Worm (Caenorhabditis elegans): Measurements from ENCODE around the gene ZC190.7.
A peak's percentile ranks its signal among the peaks of the same experiment; 100 is the strongest.

The ZC190.7 gene

DNA sequence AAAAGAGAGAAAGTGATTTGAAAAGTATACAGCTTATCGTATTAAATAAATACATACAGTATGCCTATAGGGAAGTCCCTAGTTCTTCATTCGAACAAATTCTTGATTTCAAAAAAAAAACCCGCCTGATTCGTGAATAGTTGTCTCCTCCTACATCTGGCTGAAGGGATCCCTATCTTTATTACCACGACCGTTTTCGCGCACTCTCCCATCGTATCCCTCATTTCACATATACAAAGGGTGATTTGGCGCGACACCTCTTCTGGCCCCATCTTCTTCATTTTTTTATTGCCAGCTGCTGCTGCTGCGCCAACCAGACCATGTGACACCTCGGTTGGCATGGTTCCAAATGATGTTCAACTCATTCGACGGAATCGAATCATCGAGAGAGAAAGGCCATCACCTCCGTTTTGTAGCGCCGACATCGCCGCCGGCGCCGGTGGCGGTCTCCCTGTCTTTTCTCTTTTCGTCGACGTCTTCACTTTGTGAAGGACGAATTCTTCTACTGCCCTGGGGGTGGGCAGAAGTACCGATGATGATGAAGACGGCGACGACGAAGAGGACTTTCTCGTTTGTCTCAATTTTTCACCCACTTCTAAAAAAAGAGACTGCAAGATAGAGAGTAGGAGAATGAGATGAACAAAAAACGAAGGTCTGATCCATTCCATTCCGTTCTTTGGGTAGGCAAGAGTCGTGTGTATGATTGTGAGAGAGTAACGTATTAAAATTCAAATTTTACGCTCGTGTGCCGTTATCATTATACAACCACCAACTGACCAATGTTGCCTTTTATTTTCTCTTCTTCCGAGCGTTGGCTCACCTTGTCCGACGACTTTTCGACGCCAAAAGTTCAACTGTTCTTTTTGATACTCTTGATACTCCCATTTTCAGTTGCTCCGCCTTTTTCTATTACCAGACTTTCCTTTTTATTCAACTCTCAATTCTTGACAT lies 24.3 kb downstream of the ZC190.7 start:
- TF ChIP-seq nhr-43 (tag; optimal IDR thresholded peaks at IDR 0.05; ENCODE audit: poor library complexity, severe bottlenecking): peak; percentile 54
- TF ChIP-seq unc-62 (GFP tag; optimal IDR thresholded peaks at IDR 0.05): peak; percentile 37
- TF ChIP-seq nhr-77 (tag; optimal IDR thresholded peaks at IDR 0.05): no peak
- TF ChIP-seq ceh-9 (tag; optimal IDR thresholded peaks at IDR 0.05): no peak
- no peak for TF ChIP-seq nhr-28 (tag; optimal IDR thresholded peaks at IDR 0.05)
- TF ChIP-seq skn-1 (tag; optimal IDR thresholded peaks at IDR 0.05): no peak
- no peak for TF ChIP-seq sea-2 (GFP tag; optimal IDR thresholded peaks at IDR 0.05)
- TF ChIP-seq lsy-12 (tag; optimal IDR thresholded peaks at IDR 0.05): peak; percentile 36
- no peak for TF ChIP-seq nhr-12 (tag; optimal IDR thresholded peaks at IDR 0.05)
- TF ChIP-seq nhr-23 (tag; optimal IDR thresholded peaks at IDR 0.05): peak; percentile 57
- no peak for TF ChIP-seq hmg-11 (tag; optimal IDR thresholded peaks at IDR 0.05)
- TF ChIP-seq nfya-1 (tag; optimal IDR thresholded peaks at IDR 0.05; ENCODE audit: insufficient read depth): peak; percentile 7
- no peak for TF ChIP-seq egl-5 (tag; optimal IDR thresholded peaks at IDR 0.05)
- TF ChIP-seq elt-3 (tag; optimal IDR thresholded peaks at IDR 0.05): no peak
- no peak for TF ChIP-seq snpc-4 (tag; optimal IDR thresholded peaks at IDR 0.05)
- TF ChIP-seq pqm-1 (tag; optimal IDR thresholded peaks at IDR 0.05): peak; percentile 60
- TF ChIP-seq tbx-2 (tag; optimal IDR thresholded peaks at IDR 0.05): no peak
- TF ChIP-seq nhr-25 (tag; optimal IDR thresholded peaks at IDR 0.05): peak; percentile 93
- TF ChIP-seq eor-1 (tag; optimal IDR thresholded peaks at IDR 0.05): no peak
- peak; percentile 46 for TF ChIP-seq elt-1 (tag; optimal IDR thresholded peaks at IDR 0.05)
- no peak for TF ChIP-seq mdl-1 (tag; optimal IDR thresholded peaks at IDR 0.05)
- no peak for TF ChIP-seq elt-2 (tag; optimal IDR thresholded peaks at IDR 0.05)
- TF ChIP-seq nhr-67 (tag; optimal IDR thresholded peaks at IDR 0.05): no peak
- no peak for TF ChIP-seq egl-27 (tag; optimal IDR thresholded peaks at IDR 0.05)

ce11 chrV:8661241-8661954 lies 25.3 kb downstream of the ZC190.7 start:
- TF ChIP-seq egl-27 (tag; optimal IDR thresholded peaks at IDR 0.05) (no peak), nhr-11 (tag; optimal IDR thresholded peaks at IDR 0.05) (no peak), daf-12 (tag; optimal IDR thresholded peaks at IDR 0.05) (no peak), elt-2 (tag; optimal IDR thresholded peaks at IDR 0.05) (peak; percentile 99), aly-2 (tag; optimal IDR thresholded peaks at IDR 0.05) (no peak), tbx-2 (tag; optimal IDR thresholded peaks at IDR 0.05) (no peak), nhr-12 (tag; optimal IDR thresholded peaks at IDR 0.05) (no peak), hmg-11 (tag; optimal IDR thresholded peaks at IDR 0.05) (no peak), pqm-1 (tag; optimal IDR thresholded peaks at IDR 0.05) (peak; percentile 95), nhr-43 (tag; optimal IDR thresholded peaks at IDR 0.05; ENCODE audit: poor library complexity, severe bottlenecking) (peak; percentile 55), nhr-76 (tag; optimal IDR thresholded peaks at IDR 0.05) (no peak), nhr-237 (tag; optimal IDR thresholded peaks at IDR 0.05) (no peak), ztf-4 (tag; optimal IDR thresholded peaks at IDR 0.05) (no peak), mml-1 (tag; optimal IDR thresholded peaks at IDR 0.05) (peak; percentile 7), nhr-25 (tag; optimal IDR thresholded peaks at IDR 0.05) (peak; percentile 72), nhr-23 (tag; optimal IDR thresholded peaks at IDR 0.05) (peak; percentile 23), jun-1 (tag; optimal IDR thresholded peaks at IDR 0.05) (peak; percentile 55), ceh-16 (tag; optimal IDR thresholded peaks at IDR 0.05) (no peak), fkh-10 (GFP tag; optimal IDR thresholded peaks at IDR 0.05) (no peak), pha-4 (tag; optimal IDR thresholded peaks at IDR 0.05) (peak; percentile 63), zag-1 (tag; optimal IDR thresholded peaks at IDR 0.05) (no peak)

ce11 chrV:8660475-8660874 lies 26.2 kb downstream of the ZC190.7 start:
- TF ChIP-seq nhr-12 (tag; optimal IDR thresholded peaks at IDR 0.05) (no peak), ceh-82 (tag; optimal IDR thresholded peaks at IDR 0.05) (no peak), unc-62 (GFP tag; optimal IDR thresholded peaks at IDR 0.05) (no peak), nhr-25 (tag; optimal IDR thresholded peaks at IDR 0.05) (peak; percentile 52), nhr-23 (tag; optimal IDR thresholded peaks at IDR 0.05) (peak; percentile 40), elt-1 (tag; optimal IDR thresholded peaks at IDR 0.05) (peak; percentile 61), mdl-1 (tag; optimal IDR thresholded peaks at IDR 0.05) (no peak), nhr-43 (tag; optimal IDR thresholded peaks at IDR 0.05; ENCODE audit: poor library complexity, severe bottlenecking) (peak; percentile 60), ceh-16 (tag; optimal IDR thresholded peaks at IDR 0.05) (no peak), egl-27 (tag; optimal IDR thresholded peaks at IDR 0.05) (no peak), lsy-12 (tag; optimal IDR thresholded peaks at IDR 0.05) (no peak), ama-1 (optimal IDR thresholded peaks at IDR 0.05) (no peak), pha-4 (tag; optimal IDR thresholded peaks at IDR 0.05) (no peak), fkh-10 (GFP tag; optimal IDR thresholded peaks at IDR 0.05) (no peak)
